Worm (Caenorhabditis elegans) whole organism, L4 larva: ENCODE results near the gene cdr-3.

ENCODE experiments used
- ceh-82 ChIP-seq: sonication (generic microtip); optimal IDR thresholded peaks from 2 replicates; lab custom pipeline; 2017; ENCODE audit warnings: missing biosample characterization, missing genetic modification characterization
- dve-1 ChIP-seq: sonication (generic microtip); optimal IDR thresholded peaks from 2 replicates; lab custom pipeline; 2017; ENCODE audit warnings: antibody characterized with exemption, mild to moderate bottlenecking, missing genetic modification characterization, missing compliant biosample characterization; ENCODE audit not compliant: insufficient read depth
- nhr-237 ChIP-seq: sonication (generic microtip); optimal IDR thresholded peaks from 2 replicates; lab custom pipeline; 2017; ENCODE audit warnings: missing biosample characterization, missing genetic modification characterization
- spr-3 ChIP-seq: fragments of 200-800 bp; sonication (Bioruptor generic); optimal IDR thresholded peaks from 2 replicates; lab custom pipeline; 2018; ENCODE audit warnings: mild to moderate bottlenecking, missing genetic modification characterization, missing compliant biosample characterization
- unc-62 ChIP-seq, 3 experiments: fragments of 150-350 bp in 1 of 3; sonication (generic microtip); optimal IDR thresholded peaks in 2 of 3; peaks in 1 of 3; 1 replicate in 1 of 3; 2 replicates in 2 of 3; lab custom pipeline; 2014 to 2017; ENCODE audit warnings: missing biosample characterization in 3 of 3, missing genetic modification characterization in 3 of 3, missing genetic modification reagents in 3 of 3, missing genotype in 1 of 3
- ztf-11 ChIP-seq: fragments of 150-350 bp; optimal IDR thresholded peaks from 2 replicates; lab custom pipeline; 2014; ENCODE audit warnings: missing biosample characterization, missing genetic modification characterization

- TF ChIP-seq unc-62 (GFP tag; optimal IDR thresholded peaks at IDR 0.05 in 1 of 2; lab: Kevin White, UChicago) (no peak), unc-62 (tag; optimal IDR thresholded peaks at IDR 0.05; lab: Kevin White, UChicago) (no peak), nhr-237 (tag; lab: Kevin White, UChicago) (no peak), ztf-11 (tag; lab: Kevin White, UChicago) (no peak), dve-1 (no peak), spr-3 (GFP tag; lab: Kevin White, UChicago) (no peak), ceh-82 (no peak)
Observed at ce11 chrV:12420843-12421242, 3.7 kb upstream of the cdr-3 start, which contains the start of gene C54D10.4.
